ENCODE assay signal across 1 worm cellular context in the genomic region with DNA sequence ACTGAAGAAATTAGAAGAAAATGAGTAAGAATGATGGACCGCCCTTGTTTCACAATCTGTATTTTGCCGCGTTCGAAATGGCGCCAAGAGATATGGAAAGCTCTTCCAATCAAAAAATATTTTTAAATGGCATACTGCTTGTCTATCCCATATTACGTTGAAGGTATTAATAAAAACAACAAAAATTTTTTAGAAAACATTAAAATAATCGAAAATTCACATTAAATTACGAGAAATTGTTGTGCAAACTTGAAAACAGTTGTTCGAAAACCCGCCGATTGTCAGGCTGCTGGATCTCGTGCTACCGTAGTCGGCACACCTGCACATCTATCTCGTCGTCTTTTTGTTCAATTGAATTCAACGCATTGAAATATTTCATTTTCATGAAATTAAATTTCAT.
A peak's percentile ranks its signal among the peaks of the same experiment; 100 is the strongest.
TF ChIP-seq lines count a peak whose summit lies in the region.

TSS of gene klc-1 (plus strand) at position 127 of the 400 bp plus-strand sequence.

TF ChIP-seq in whole organism, young adult, 124 proteins besides CTCF, POLR2A, EP300 and RAD21 (continued from another document):
- TF ChIP-seq ztf-28 (GFP tag; IDR thresholded peaks at IDR 0.05; lab: Robert Waterston, UW) (no peak), gei-17 (GFP tag; optimal IDR thresholded peaks at IDR 0.05; lab: Kevin White, UChicago) (no peak), repo-1 (tag; optimal IDR thresholded peaks at IDR 0.05; lab: Kevin White, UChicago) (no peak), egl-18 (GFP tag; IDR thresholded peaks at IDR 0.05; lab: Robert Waterston, UW) (no peak), rec-8 (tag; optimal IDR thresholded peaks at IDR 0.05; lab: Kevin White, UChicago) (no peak), dpl-1 (GFP tag; optimal IDR thresholded peaks at IDR 0.05; lab: Kevin White, UChicago) (peak; percentile 62), mel-28 (tag; optimal IDR thresholded peaks at IDR 0.05; lab: Kevin White, UChicago; ENCODE audit: borderline replicate concordance) (no peak), lir-1 (GFP tag; conservative IDR thresholded peaks at IDR 0.05; lab: Robert Waterston, UW) (no peak), F22D6.2 (tag; optimal IDR thresholded peaks at IDR 0.05; lab: Kevin White, UChicago) (no peak), nfya-1 (tag; optimal IDR thresholded peaks at IDR 0.05; lab: Kevin White, UChicago; ENCODE audit: borderline replicate concordance, insufficient read depth) (no peak), die-1 (tag; optimal IDR thresholded peaks at IDR 0.05; lab: Kevin White, UChicago) (no peak), K11D2.4 (GFP tag; IDR thresholded peaks at IDR 0.05; lab: Robert Waterston, UW) (no peak), hrde-1 (tag; optimal IDR thresholded peaks at IDR 0.05; lab: Kevin White, UChicago; ENCODE audit: borderline replicate concordance) (no peak), lag-1 (GFP tag; IDR thresholded peaks at IDR 0.05; lab: Robert Waterston, UW) (no peak), let-607 (tag; optimal IDR thresholded peaks at IDR 0.05; lab: Kevin White, UChicago) (no peak), attf-6 (GFP tag; IDR thresholded peaks at IDR 0.05; lab: Robert Waterston, UW) (no peak), nhr-179 (tag; optimal IDR thresholded peaks at IDR 0.05; lab: Kevin White, UChicago) (no peak), sdz-38 (tag; optimal IDR thresholded peaks at IDR 0.05; lab: Kevin White, UChicago) (no peak), Y95B8A.8 (GFP tag; IDR thresholded peaks at IDR 0.05; lab: Robert Waterston, UW) (no peak), ztf-3 (GFP tag; optimal IDR thresholded peaks at IDR 0.05; lab: Kevin White, UChicago) (no peak), Y53F4B.3 (GFP tag; IDR thresholded peaks at IDR 0.05; lab: Robert Waterston, UW) (0 out of 2 replicates have a peak, but pooled peaks have one; percentile 6), unc-130 (GFP tag; optimal IDR thresholded peaks at IDR 0.05; lab: Kevin White, UChicago) (peak; percentile 22), hlh-26 (GFP tag; conservative IDR thresholded peaks at IDR 0.05; lab: Robert Waterston, UW) (no peak), unc-62 (GFP tag; optimal IDR thresholded peaks at IDR 0.05; lab: Kevin White, UChicago) (no peak), F49E8.2 (tag; optimal IDR thresholded peaks at IDR 0.05; lab: Kevin White, UChicago; ENCODE audit: insufficient read depth) (peak; percentile 57), rcor-1 (GFP tag; IDR thresholded peaks at IDR 0.05; lab: Robert Waterston, UW) (no peak), F23B12.7 (tag; optimal IDR thresholded peaks at IDR 0.05; lab: Kevin White, UChicago; ENCODE audit: insufficient read depth) (no peak), F37B4.10 (GFP tag; IDR thresholded peaks at IDR 0.05; lab: Robert Waterston, UW) (no peak), lin-35 (GFP tag; optimal IDR thresholded peaks at IDR 0.05; lab: Kevin White, UChicago) (no peak), lsl-1 (GFP tag; optimal IDR thresholded peaks at IDR 0.05; lab: Kevin White, UChicago) (peak; percentile 80), sea-2 (GFP tag; IDR thresholded peaks at IDR 0.05; lab: Robert Waterston, UW) (no peak), ZK185.1 (tag; optimal IDR thresholded peaks at IDR 0.05; lab: Kevin White, UChicago; ENCODE audit: poor library complexity, severe bottlenecking) (no peak), F57A8.1 (GFP tag; optimal IDR thresholded peaks at IDR 0.05; lab: Kevin White, UChicago) (no peak), nhr-80 (tag; optimal IDR thresholded peaks at IDR 0.05; lab: Kevin White, UChicago) (no peak), egl-44 (GFP tag; IDR thresholded peaks at IDR 0.05; lab: Robert Waterston, UW) (no peak), ceh-40 (GFP tag; IDR thresholded peaks at IDR 0.05; lab: Robert Waterston, UW) (no peak), mcd-1 (GFP tag; IDR thresholded peaks at IDR 0.05; lab: Robert Waterston, UW) (no peak), snpc-3.4 (tag; optimal IDR thresholded peaks at IDR 0.05; lab: Kevin White, UChicago) (no peak), ceh-100 (GFP tag; IDR thresholded peaks at IDR 0.05; lab: Robert Waterston, UW) (no peak), B0336.3 (GFP tag; IDR thresholded peaks at IDR 0.05; lab: Robert Waterston, UW) (no peak), ceh-91 (GFP tag; IDR thresholded peaks at IDR 0.05; lab: Robert Waterston, UW) (peak; percentile 70), F55B11.4 (tag; optimal IDR thresholded peaks at IDR 0.05; lab: Kevin White, UChicago; ENCODE audit: borderline replicate concordance, insufficient read depth) (no peak), ccch-3 (GFP tag; optimal IDR thresholded peaks at IDR 0.05; lab: Kevin White, UChicago) (no peak), snpc-1.1 (tag; optimal IDR thresholded peaks at IDR 0.05; lab: Kevin White, UChicago; ENCODE audit: insufficient read depth) (peak; percentile 15), ceh-58 (GFP tag; IDR thresholded peaks at IDR 0.05; lab: Robert Waterston, UW) (no peak), ztf-25 (GFP tag; IDR thresholded peaks at IDR 0.05; lab: Robert Waterston, UW) (no peak), zim-3 (tag; optimal IDR thresholded peaks at IDR 0.05; lab: Kevin White, UChicago) (no peak), nhr-120 (GFP tag; IDR thresholded peaks at IDR 0.05; lab: Robert Waterston, UW) (no peak), nfya-2 (GFP tag; IDR thresholded peaks at IDR 0.05; lab: Robert Waterston, UW) (no peak), T07F8.4 (tag; optimal IDR thresholded peaks at IDR 0.05; lab: Kevin White, UChicago) (no peak), madf-3 (GFP tag; IDR thresholded peaks at IDR 0.05; lab: Robert Waterston, UW) (0 out of 2 replicates have a peak, but pooled peaks have one; percentile 45), chd-7 (tag; optimal IDR thresholded peaks at IDR 0.05; lab: Kevin White, UChicago) (no peak), B0035.1 (tag; optimal IDR thresholded peaks at IDR 0.05; lab: Kevin White, UChicago) (no peak), madf-10 (tag; optimal IDR thresholded peaks at IDR 0.05; lab: Kevin White, UChicago) (no peak), sptf-2 (GFP tag; optimal IDR thresholded peaks at IDR 0.05; lab: Kevin White, UChicago) (no peak), ama-1 (optimal IDR thresholded peaks at IDR 0.05; lab: Kevin White, UChicago) (no peak), ama-1 (GFP tag; optimal IDR thresholded peaks at IDR 0.05; lab: Kevin White, UChicago) (no peak), B0019.2 (GFP tag; conservative IDR thresholded peaks at IDR 0.05; lab: Robert Waterston, UW) (0 out of 2 replicates have a peak, but pooled peaks have one; percentile 5), tbx-9 (tag; optimal IDR thresholded peaks at IDR 0.05; lab: Kevin White, UChicago; ENCODE audit: borderline replicate concordance) (no peak), bed-2 (GFP tag; IDR thresholded peaks at IDR 0.05; lab: Robert Waterston, UW) (no peak), efl-1 (GFP tag; optimal IDR thresholded peaks at IDR 0.05; lab: Kevin White, UChicago) (peak; percentile 93)
